Worm (Caenorhabditis elegans): ENCODE results near the gene lst-2.

The lst-2 gene

ce11 chrX:4388834-4389409 is 5.8 kb upstream of the lst-2 start, which contains the start of gene dpy-23 (continued):
- TF ChIP-seq ceh-40 (GFP tag; IDR thresholded peaks at IDR 0.05) (no peak), hrde-1 (tag; optimal IDR thresholded peaks at IDR 0.05; ENCODE audit: borderline replicate concordance) (no peak), egrh-3 (GFP tag; IDR thresholded peaks at IDR 0.05) (peak; percentile 60), lin-54 (GFP tag; optimal IDR thresholded peaks at IDR 0.05) (peak; percentile 51), ztf-18 (tag; optimal IDR thresholded peaks at IDR 0.05) (peak; percentile 19), rec-8 (tag; optimal IDR thresholded peaks at IDR 0.05) (no peak), C17E4.6 (GFP tag; IDR thresholded peaks at IDR 0.05) (no peak), nhr-179 (tag; optimal IDR thresholded peaks at IDR 0.05) (no peak), sea-2 (GFP tag; IDR thresholded peaks at IDR 0.05) (no peak), lir-1 (GFP tag; conservative IDR thresholded peaks at IDR 0.05) (peak; percentile 71; the same call in 1 of the 2 replicates), ztf-3 (GFP tag; optimal IDR thresholded peaks at IDR 0.05) (no peak), lin-35 (GFP tag; optimal IDR thresholded peaks at IDR 0.05) (peak in 1 of 3 experiments; percentile 75), F39B2.1 (GFP tag; IDR thresholded peaks at IDR 0.05) (no peak), gei-17 (GFP tag; optimal IDR thresholded peaks at IDR 0.05) (peak; percentile 73), ceh-27 (GFP tag; optimal IDR thresholded peaks at IDR 0.05) (peak; percentile 95), efl-1 (GFP tag; optimal IDR thresholded peaks at IDR 0.05) (no peak), cebp-2 (GFP tag; IDR thresholded peaks at IDR 0.05) (no peak), ztf-6 (GFP tag; IDR thresholded peaks at IDR 0.05) (no peak), ztf-26 (tag; optimal IDR thresholded peaks at IDR 0.05) (peak; percentile 76), B0336.3 (GFP tag; IDR thresholded peaks at IDR 0.05) (peak; percentile 81), ZK185.1 (tag; optimal IDR thresholded peaks at IDR 0.05; ENCODE audit: poor library complexity, severe bottlenecking) (peak; percentile 81), hmg-1.2 (GFP tag; IDR thresholded peaks at IDR 0.05) (peak; percentile 98), F57C9.4 (tag; optimal IDR thresholded peaks at IDR 0.05) (no peak), sptf-2 (GFP tag; optimal IDR thresholded peaks at IDR 0.05) (no peak), egl-18 (GFP tag; IDR thresholded peaks at IDR 0.05) (no peak), K11D2.4 (GFP tag; IDR thresholded peaks at IDR 0.05) (peak; percentile 82), Y53F4B.3 (GFP tag; IDR thresholded peaks at IDR 0.05) (no peak), F57A8.1 (GFP tag; optimal IDR thresholded peaks at IDR 0.05) (no peak), nhr-120 (GFP tag; IDR thresholded peaks at IDR 0.05) (no peak), nfya-1 (tag; optimal IDR thresholded peaks at IDR 0.05; ENCODE audit: borderline replicate concordance, insufficient read depth) (no peak), ama-1 (optimal IDR thresholded peaks at IDR 0.05) (no peak), ama-1 (GFP tag; optimal IDR thresholded peaks at IDR 0.05) (no peak), die-1 (tag; optimal IDR thresholded peaks at IDR 0.05) (peak; percentile 16), ceh-79 (tag; optimal IDR thresholded peaks at IDR 0.05) (no peak), bed-2 (GFP tag; IDR thresholded peaks at IDR 0.05) (peak; percentile 80; the same call in 1 of the 2 replicates), Y56A3A.18 (GFP tag; IDR thresholded peaks at IDR 0.05) (no peak), attf-3 (GFP tag; conservative IDR thresholded peaks at IDR 0.05) (no peak), nfyb-1 (GFP tag; IDR thresholded peaks at IDR 0.05) (peak; percentile 87), zim-3 (tag; optimal IDR thresholded peaks at IDR 0.05) (no peak), madf-10 (tag; optimal IDR thresholded peaks at IDR 0.05) (peak; percentile 96), somi-1 (GFP tag; optimal IDR thresholded peaks at IDR 0.05) (peak; percentile 86), snpc-3.4 (tag; optimal IDR thresholded peaks at IDR 0.05) (no peak), fkh-3 (tag; optimal IDR thresholded peaks at IDR 0.05) (no peak), snpc-4 (GFP tag; optimal IDR thresholded peaks at IDR 0.05) (peak; percentile 42), snpc-4 (tag; optimal IDR thresholded peaks at IDR 0.05) (peak; percentile 2 to 55 (median 53)), rcor-1 (GFP tag; IDR thresholded peaks at IDR 0.05) (peak; percentile 61), hlh-26 (GFP tag; conservative IDR thresholded peaks at IDR 0.05) (no peak), hlh-12 (tag; optimal IDR thresholded peaks at IDR 0.05) (no peak), bed-1 (GFP tag; IDR thresholded peaks at IDR 0.05) (no peak)

Measured in whole organism, young adult.